Worm (Caenorhabditis elegans) whole organism, midembryonic: ENCODE results near the gene trpp-11.

ENCODE experiments used
- flt-1 ChIP-seq: fragments of 200-800 bp; sonication (Bioruptor generic); IDR thresholded peaks from 2 replicates; pipeline ENCODE4 v1.3.6; 2022; ENCODE audit warnings: missing genetic modification characterization, missing compliant biosample characterization
- tab-1 ChIP-seq: fragments of 200-800 bp; sonication (Bioruptor generic); IDR thresholded peaks from 2 replicates; pipeline ENCODE4 v1.3.6; 2022; ENCODE audit warnings: missing genetic modification characterization, missing compliant biosample characterization

DNA sequence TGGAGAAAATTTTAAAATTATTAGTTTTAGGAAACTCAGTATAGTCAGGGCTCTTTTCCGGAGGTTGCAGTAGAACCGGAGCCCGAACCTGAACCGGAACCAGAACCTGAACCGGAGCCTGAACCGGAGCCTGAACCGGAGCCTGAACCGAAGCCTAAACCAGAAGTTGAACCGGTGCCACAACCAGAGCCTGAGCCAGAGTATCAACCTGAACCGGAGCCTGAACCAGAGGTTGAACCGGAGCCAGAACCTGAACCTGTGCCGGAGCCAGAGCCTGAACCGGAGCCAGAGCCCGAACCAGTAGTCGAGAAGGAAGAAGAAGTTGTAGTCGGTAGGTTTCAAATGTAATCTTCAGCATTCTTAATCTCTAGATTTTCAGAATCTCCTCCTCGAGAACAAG lies 26.4 kb upstream of the trpp-11 start:
- TF ChIP-seq tab-1 (GFP tag; lab: Robert Waterston, UW): no peak
- TF ChIP-seq flt-1: no peak
